Fruit fly (Drosophila melanogaster) whole organism, embryonic: ENCODE results near the gene orion.
A peak's percentile ranks its signal among the peaks of the same experiment; 100 is the strongest.

Experiments used
- Aef1 ChIP-seq: fragments of 200-800 bp; sonication (Bioruptor generic); IDR thresholded peaks from 3 replicates; pipeline ENCODE4 v1.3.6; 2022; ENCODE audit warnings: missing biosample characterization, missing genetic modification characterization
- B-H1 ChIP-seq: fragments of 200-800 bp; sonication (Bioruptor generic); IDR thresholded peaks from 3 replicates; pipeline ENCODE4 v1.3.6; 2022; ENCODE audit warnings: missing biosample characterization, missing genetic modification characterization
- Bteb2 ChIP-seq: fragments of 200-800 bp; sonication (Bioruptor generic); optimal IDR thresholded peaks from 2 replicates; lab custom pipeline; 2016; ENCODE audit warnings: missing biosample characterization, missing genetic modification characterization
- CG11085 ChIP-seq: fragments of 200-800 bp; sonication (Bioruptor generic); IDR thresholded peaks from 2 replicates; pipeline ENCODE4 v1.3.6; 2022; ENCODE audit warnings: missing biosample characterization, missing genetic modification characterization
- CG11696 ChIP-seq: fragments of 200-800 bp; sonication (Bioruptor generic); IDR thresholded peaks from 2 replicates; pipeline ENCODE4 v1.3.6; 2022; ENCODE audit warnings: missing biosample characterization, missing genetic modification characterization
- CG12071 ChIP-seq: fragments of 200-800 bp; sonication (Bioruptor generic); optimal IDR thresholded peaks from 3 replicates; lab custom pipeline; 2018; ENCODE audit warnings: missing biosample characterization, mild to moderate bottlenecking, missing genetic modification characterization
- CG13775 ChIP-seq: fragments of 200-800 bp; sonication (Bioruptor generic); optimal IDR thresholded peaks from 3 replicates; lab custom pipeline; 2017; ENCODE audit warnings: missing biosample characterization, mild to moderate bottlenecking, missing genetic modification characterization
- CG13894 ChIP-seq: fragments of 200-800 bp; sonication (Bioruptor generic); optimal IDR thresholded peaks from 3 replicates; lab custom pipeline; 2018; ENCODE audit warnings: missing biosample characterization, mild to moderate bottlenecking, missing genetic modification characterization, moderate library complexity
- CG14667 ChIP-seq: fragments of 200-800 bp; sonication (Bioruptor generic); IDR thresholded peaks from 2 replicates; pipeline ENCODE4 v1.3.6; 2022; ENCODE audit warnings: missing biosample characterization, missing genetic modification characterization
- CG14965 ChIP-seq: fragments of 200-800 bp; sonication (Bioruptor generic); optimal IDR thresholded peaks from 2 replicates; lab custom pipeline; 2016; ENCODE audit warnings: missing biosample characterization, missing genetic modification characterization, borderline replicate concordance
- CG1529 ChIP-seq: fragments of 200-800 bp; sonication (Bioruptor generic); optimal IDR thresholded peaks from 3 replicates; lab custom pipeline; 2018; ENCODE audit warnings: missing biosample characterization, missing genetic modification characterization
- CG15514 ChIP-seq: fragments of 200-800 bp; sonication (Bioruptor generic); optimal IDR thresholded peaks from 3 replicates; lab custom pipeline; 2017; ENCODE audit warnings: missing biosample characterization, missing genetic modification characterization, mild to moderate bottlenecking, moderate library complexity, missing genetic modification reagents
- CG1602 ChIP-seq: fragments of 200-800 bp; sonication (Bioruptor generic); optimal IDR thresholded peaks from 3 replicates; lab custom pipeline; 2016; ENCODE audit warnings: missing biosample characterization, missing genetic modification characterization
- CG32532 ChIP-seq: fragments of 200-800 bp; sonication (Bioruptor generic); IDR thresholded peaks from 2 replicates; pipeline ENCODE4 v1.3.6; 2022; ENCODE audit warnings: missing biosample characterization, missing genetic modification characterization
- CG32767 ChIP-seq: fragments of 200-800 bp; sonication (Bioruptor generic); IDR thresholded peaks from 2 replicates; pipeline ENCODE4 v1.3.6; 2022; ENCODE audit warnings: missing biosample characterization, missing genetic modification characterization
- CG42726 ChIP-seq: fragments of 200-800 bp; sonication (Bioruptor generic); IDR thresholded peaks from 2 replicates; pipeline ENCODE4 v1.3.6; 2022; ENCODE audit warnings: missing biosample characterization, missing genetic modification characterization; ENCODE audit not compliant: partially characterized antibody
- CG4424 ChIP-seq: fragments of 200-800 bp; sonication (Bioruptor generic); optimal IDR thresholded peaks from 3 replicates; lab custom pipeline; 2016; ENCODE audit warnings: missing biosample characterization, missing genetic modification characterization
- CG4854 ChIP-seq: fragments of 200-800 bp; sonication (Bioruptor generic); optimal IDR thresholded peaks from 2 replicates; lab custom pipeline; 2016; ENCODE audit warnings: missing biosample characterization, missing genetic modification characterization, inconsistent platforms
- CG8359 ChIP-seq: fragments of 200-800 bp; sonication (Bioruptor generic); optimal IDR thresholded peaks from 2 replicates; lab custom pipeline; 2017; ENCODE audit warnings: missing biosample characterization, mild to moderate bottlenecking, missing genetic modification characterization, borderline replicate concordance
- CG8924 ChIP-seq: fragments of 200-800 bp; optimal IDR thresholded peaks from 3 replicates; lab custom pipeline; 2019; ENCODE audit warnings: missing biosample characterization, mild to moderate bottlenecking, missing genetic modification characterization, moderate library complexity
- CG9437 ChIP-seq: fragments of 200-800 bp; sonication (Bioruptor generic); optimal IDR thresholded peaks from 2 replicates; lab custom pipeline; 2018; ENCODE audit warnings: missing biosample characterization, mild to moderate bottlenecking, missing genetic modification characterization
- CG9727 ChIP-seq: fragments of 200-800 bp; sonication (Bioruptor generic); optimal IDR thresholded peaks from 3 replicates; lab custom pipeline; 2017; ENCODE audit warnings: missing biosample characterization, mild to moderate bottlenecking, missing genetic modification characterization
- CG9932 ChIP-seq: fragments of 200-800 bp; sonication (Bioruptor generic); IDR thresholded peaks from 2 replicates; pipeline ENCODE4 v1.3.6; 2022; ENCODE audit warnings: missing biosample characterization, missing genetic modification characterization
- D19A ChIP-seq: fragments of 200-800 bp; optimal IDR thresholded peaks from 3 replicates; lab custom pipeline; 2019; ENCODE audit warnings: missing biosample characterization, mild to moderate bottlenecking, missing genetic modification characterization, moderate library complexity
- Dek ChIP-seq: fragments of 200-800 bp; sonication (Bioruptor generic); optimal IDR thresholded peaks from 3 replicates; lab custom pipeline; 2019; ENCODE audit warnings: missing biosample characterization, mild to moderate bottlenecking, missing genetic modification characterization, moderate library complexity
- Dp ChIP-seq: fragments of 200-800 bp; sonication (Bioruptor generic); optimal IDR thresholded peaks from 2 replicates; lab custom pipeline; 2018; ENCODE audit warnings: missing biosample characterization, mild to moderate bottlenecking, missing genetic modification characterization, moderate library complexity
- Fer3 ChIP-seq: fragments of 200-800 bp; sonication (Bioruptor generic); optimal IDR thresholded peaks from 2 replicates; lab custom pipeline; 2018; ENCODE audit warnings: missing biosample characterization, mild to moderate bottlenecking, missing genetic modification characterization, moderate library complexity
- HLH4C ChIP-seq: fragments of 200-800 bp; sonication (Bioruptor generic); IDR thresholded peaks from 3 replicates; pipeline ENCODE4 v1.3.6; 2022; ENCODE audit warnings: missing biosample characterization, missing genetic modification characterization; ENCODE audit not compliant: partially characterized antibody
- Hey ChIP-seq: fragments of 200-800 bp; sonication (Bioruptor generic); optimal IDR thresholded peaks from 3 replicates; lab custom pipeline; 2018; ENCODE audit warnings: missing biosample characterization, mild to moderate bottlenecking, missing genetic modification characterization
- Hsf ChIP-seq: fragments of 200-800 bp; sonication (Bioruptor generic); optimal IDR thresholded peaks from 3 replicates; lab custom pipeline; 2016; ENCODE audit warnings: missing biosample characterization, missing genetic modification characterization
- Lpt ChIP-seq: fragments of >200 bp; optimal IDR thresholded peaks from 2 replicates; lab custom pipeline; 2018; ENCODE audit warnings: missing biosample characterization, missing genetic modification characterization
- Nf-YB ChIP-seq: fragments of 200-800 bp; sonication (Bioruptor generic); optimal IDR thresholded peaks from 3 replicates; lab custom pipeline; 2019; ENCODE audit warnings: missing biosample characterization, mild to moderate bottlenecking, missing genetic modification characterization, moderate library complexity
- Sry-δ ChIP-seq: fragments of 200-800 bp; sonication (Bioruptor generic); optimal IDR thresholded peaks from 2 replicates; lab custom pipeline; 2016; ENCODE audit warnings: missing biosample characterization, missing genetic modification characterization
- Tbp ChIP-seq: fragments of >200 bp; optimal IDR thresholded peaks from 2 replicates; lab custom pipeline; 2018; ENCODE audit warnings: missing biosample characterization, missing genetic modification characterization
- amos ChIP-seq: fragments of 200-800 bp; sonication (Bioruptor generic); IDR thresholded peaks from 2 replicates; pipeline ENCODE4 v1.3.6; 2022; ENCODE audit warnings: missing biosample characterization, missing genetic modification characterization; ENCODE audit not compliant: partially characterized antibody
- ara ChIP-seq: fragments of 200-800 bp; sonication (Bioruptor generic); IDR thresholded peaks from 2 replicates; pipeline ENCODE4 v1.3.6; 2022; ENCODE audit warnings: missing biosample characterization, missing genetic modification characterization
- ato ChIP-seq: fragments of 200-800 bp; sonication (Bioruptor generic); IDR thresholded peaks from 2 replicates; pipeline ENCODE4 v1.3.6; 2022; ENCODE audit warnings: missing biosample characterization, missing genetic modification characterization; ENCODE audit not compliant: partially characterized antibody
- dysf ChIP-seq: fragments of 200-800 bp; sonication (Bioruptor generic); IDR thresholded peaks from 3 replicates; pipeline ENCODE4 v1.3.6; 2022; ENCODE audit warnings: missing biosample characterization, missing genetic modification characterization
- gfzf ChIP-seq: fragments of 200-800 bp; sonication (Bioruptor generic); optimal IDR thresholded peaks from 2 replicates; lab custom pipeline; 2016; ENCODE audit warnings: missing biosample characterization, mild to moderate bottlenecking, missing genetic modification characterization, moderate library complexity
- hb ChIP-seq: fragments of 200-800 bp; sonication (Bioruptor generic); IDR thresholded peaks from 3 replicates; pipeline ENCODE4 v1.3.6; 2022; ENCODE audit warnings: missing biosample characterization, missing genetic modification characterization; ENCODE audit not compliant: partially characterized antibody
- inv ChIP-seq: fragments of 200-800 bp; sonication (Bioruptor generic); IDR thresholded peaks from 2 replicates; pipeline ENCODE4 v1.3.6; 2022; ENCODE audit warnings: missing biosample characterization, missing genetic modification characterization; ENCODE audit not compliant: partially characterized antibody
- mirr ChIP-seq: fragments of 200-800 bp; sonication (Bioruptor generic); optimal IDR thresholded peaks from 3 replicates; lab custom pipeline; 2018; ENCODE audit warnings: missing biosample characterization, mild to moderate bottlenecking, missing genetic modification characterization
- nerfin-1 ChIP-seq: fragments of 200-800 bp; sonication (Bioruptor generic); optimal IDR thresholded peaks from 3 replicates; lab custom pipeline; 2019; ENCODE audit warnings: missing biosample characterization, mild to moderate bottlenecking, missing genetic modification characterization, moderate library complexity
- pan ChIP-seq, 4 experiments: fragments of >200 bp in 3 of 4; fragments of 200-800 bp in 1 of 4; sonication (Bioruptor generic) in 1 of 4; optimal IDR thresholded peaks in 3 of 4; IDR thresholded peaks in 1 of 4; 2 replicates each; pipeline versions ENCODE4 v1.3.6 to Lab custom; 2017 to 2022; ENCODE audit warnings: missing biosample characterization in 2 of 4, missing genetic modification characterization in 2 of 4, mixed read lengths in 1 of 4
- psq ChIP-seq: fragments of 200-800 bp; sonication (Bioruptor generic); optimal IDR thresholded peaks from 2 replicates; lab custom pipeline; 2017; ENCODE audit warnings: missing biosample characterization, missing genetic modification characterization
- scrt ChIP-seq: fragments of 200-800 bp; sonication (Bioruptor generic); optimal IDR thresholded peaks from 2 replicates; lab custom pipeline; 2018; ENCODE audit warnings: missing biosample characterization, mild to moderate bottlenecking, missing genetic modification characterization, moderate library complexity
- twi ChIP-seq: fragments of 200-800 bp; optimal IDR thresholded peaks from 2 replicates; lab custom pipeline; 2019; ENCODE audit warnings: missing biosample characterization, mild to moderate bottlenecking, missing genetic modification characterization, moderate library complexity
- zf30C ChIP-seq: fragments of 200-800 bp; sonication (Bioruptor generic); optimal IDR thresholded peaks from 3 replicates; lab custom pipeline; 2018; ENCODE audit warnings: missing biosample characterization, mild to moderate bottlenecking, missing genetic modification characterization
- zfh1 ChIP-seq: fragments of 200-800 bp; sonication (Bioruptor generic); IDR thresholded peaks from 3 replicates; pipeline ENCODE4 v1.3.6; 2022; ENCODE audit warnings: missing biosample characterization, missing genetic modification characterization

orion gene

DNA sequence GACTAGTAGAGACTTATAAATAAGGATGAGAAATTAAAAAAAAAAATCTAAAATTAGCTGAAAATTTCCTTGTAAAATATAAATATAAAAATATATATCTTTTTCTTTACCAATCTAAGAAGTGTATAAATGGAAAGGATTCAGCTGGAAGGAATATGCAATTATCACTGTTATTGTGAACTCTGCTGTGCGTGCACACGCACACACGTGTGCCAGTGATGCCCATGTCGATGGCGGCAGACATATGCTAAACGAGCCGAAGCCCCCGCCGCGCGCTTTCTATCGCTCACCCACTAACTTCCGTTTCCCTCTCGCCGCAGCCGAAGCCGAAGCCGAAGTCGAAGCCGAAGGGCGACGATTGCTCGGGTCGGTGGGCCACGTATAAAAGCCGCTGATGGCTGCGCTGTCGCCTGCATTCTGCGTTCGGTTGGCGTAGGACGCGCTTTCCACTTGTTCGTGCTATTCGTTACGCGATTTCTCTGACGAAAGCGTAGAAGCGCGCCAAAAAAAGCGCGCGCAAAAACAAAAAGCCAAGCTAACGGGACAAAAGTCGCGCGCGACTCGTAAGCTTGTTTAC is 48.6 kb upstream of the orion start, which contains the start of gene Tbh (continued):
- TF ChIP-seq CG1529 (GFP tag; lab: Kevin White, UChicago): no peak
- no peak for TF ChIP-seq CG14667 (GFP tag; lab: Robert Waterston, UW)
- no peak for TF ChIP-seq CG12071
- TF ChIP-seq Hsf: no peak
- peak; percentile 4 for TF ChIP-seq CG13775 (GFP tag; lab: Kevin White, UChicago)
- TF ChIP-seq CG9437 (GFP tag; lab: Kevin White, UChicago): no peak
- peak; percentile 16; the same call in 1 of the 2 replicates for TF ChIP-seq amos (GFP tag; lab: Robert Waterston, UW)
- no peak for TF ChIP-seq psq
- TF ChIP-seq CG32532: peak; percentile 20; the same call in 1 of the 2 replicates
- no peak for TF ChIP-seq ato (GFP tag; lab: Robert Waterston, UW)
- TF ChIP-seq mirr (GFP tag; lab: Kevin White, UChicago): no peak
- TF ChIP-seq Dp (GFP tag; lab: Kevin White, UChicago): peak; percentile 13
- TF ChIP-seq hb (GFP tag; lab: Robert Waterston, UW): no peak
- no peak for TF ChIP-seq inv
- peak; percentile 5 for TF ChIP-seq CG4424
- TF ChIP-seq CG15514 (GFP tag; lab: Kevin White, UChicago): peak; percentile 41
- no peak for TF ChIP-seq Dek (tag; lab: Kevin White, UChicago)
- no peak for TF ChIP-seq CG42726 (GFP tag; lab: Robert Waterston, UW)
- no peak for TF ChIP-seq Lpt (GFP tag; lab: Kevin White, UChicago)
- TF ChIP-seq gfzf: no peak
- no peak for TF ChIP-seq CG1602 (GFP tag; lab: Kevin White, UChicago)
- TF ChIP-seq pan (optimal IDR thresholded peaks at IDR 0.05; lab: Kevin White, UChicago): no peak
- peak in 1 of 2 experiments; percentile 27 for TF ChIP-seq pan (GFP tag; optimal IDR thresholded peaks at IDR 0.05 in 1 of 2, IDR thresholded peaks at IDR 0.05 in 1 of 2)
- TF ChIP-seq CG32767 (GFP tag; lab: Robert Waterston, UW): no peak
- TF ChIP-seq CG13894 (tag; lab: Kevin White, UChicago): peak; percentile 27
- TF ChIP-seq CG11696 (GFP tag; lab: Robert Waterston, UW): peak; percentile 60
- 0 out of 3 replicates have a peak, but pooled peaks have one; percentile 27 for TF ChIP-seq HLH4C (GFP tag; lab: Robert Waterston, UW)
- TF ChIP-seq Bteb2 (GFP tag; lab: Kevin White, UChicago): no peak
- TF ChIP-seq CG9727 (GFP tag; lab: Kevin White, UChicago): peak; percentile 50
- TF ChIP-seq B-H1 (GFP tag; lab: Robert Waterston, UW): no peak
- no peak for TF ChIP-seq CG8359
- TF ChIP-seq Sry-δ: no peak
- no peak for TF ChIP-seq scrt (GFP tag; lab: Kevin White, UChicago)
- TF ChIP-seq CG14965 (GFP tag; lab: Kevin White, UChicago): no peak
- TF ChIP-seq dysf (GFP tag; lab: Robert Waterston, UW): peak; percentile 56; the same call in 1 of the 3 replicates
- no peak for TF ChIP-seq Fer3 (tag; lab: Kevin White, UChicago)
- TF ChIP-seq CG8924 (tag; lab: Kevin White, UChicago): no peak
- TF ChIP-seq ara (GFP tag; lab: Robert Waterston, UW): no peak
- no peak; the same call in 2 of the 3 replicates for TF ChIP-seq zfh1 (GFP tag; lab: Robert Waterston, UW)
- peak; percentile 35 for TF ChIP-seq Hey (tag; lab: Kevin White, UChicago)
- no peak for TF ChIP-seq Nf-YB
- no peak for TF ChIP-seq D19A (tag; lab: Kevin White, UChicago)
- TF ChIP-seq CG11085: no peak
- TF ChIP-seq zf30C: no peak
- TF ChIP-seq twi (tag; lab: Kevin White, UChicago): no peak
- no peak for TF ChIP-seq CG9932 (GFP tag; lab: Robert Waterston, UW)
- TF ChIP-seq Tbp (GFP tag; lab: Kevin White, UChicago): no peak
- no peak for TF ChIP-seq CG4854 (GFP tag; lab: Kevin White, UChicago)
- no peak for TF ChIP-seq nerfin-1
- no peak for TF ChIP-seq Aef1 (GFP tag; lab: Robert Waterston, UW)
